Worm (Caenorhabditis elegans): Measurements from ENCODE around the gene T02G5.3.

The T02G5.3 gene

ce11 chrII:7131871-7132693 is 38.9 kb downstream of the T02G5.3 start, which contains the start of the genes T07F8.4 and gld-3:
T07F8.4 (minus strand) TSS chrII:7132032.
gld-3 (plus strand) TSS chrII:7132643.
- TF ChIP-seq dao-5 (tag; optimal IDR thresholded peaks at IDR 0.05) (no peak), W03F9.2 (tag; optimal IDR thresholded peaks at IDR 0.05) (peak; percentile 47), him-1 (tag; optimal IDR thresholded peaks at IDR 0.05) (no peak)

ce11 chrII:7139064-7139463 is 45.9 kb downstream of the T02G5.3 start:
- TF ChIP-seq him-1 (tag; optimal IDR thresholded peaks at IDR 0.05), result no peak
- no peak for TF ChIP-seq W03F9.2 (tag; optimal IDR thresholded peaks at IDR 0.05)
- TF ChIP-seq dao-5 (tag; optimal IDR thresholded peaks at IDR 0.05), result no peak

- no peak for TF ChIP-seq W03F9.2 (tag; optimal IDR thresholded peaks at IDR 0.05)
Observed at ce11 chrII:7144307-7144706, 51.1 kb downstream of the T02G5.3 start, which contains the start of gene npr-31. npr-31 (plus strand) TSS chrII:7144607.

- TF ChIP-seq him-1 (tag; optimal IDR thresholded peaks at IDR 0.05), result no peak
- TF ChIP-seq dao-5 (tag; optimal IDR thresholded peaks at IDR 0.05), result no peak
- no peak for TF ChIP-seq W03F9.2 (tag; optimal IDR thresholded peaks at IDR 0.05)
Observed at ce11 chrII:7146240-7146639, 53.1 kb downstream of the T02G5.3 start.

- TF ChIP-seq dao-5 (tag; optimal IDR thresholded peaks at IDR 0.05), result no peak
- TF ChIP-seq W03F9.2 (tag; optimal IDR thresholded peaks at IDR 0.05), result peak; percentile 56
Observed at ce11 chrII:7147550-7147949, 54.4 kb downstream of the T02G5.3 start.

- TF ChIP-seq dao-5 (tag; optimal IDR thresholded peaks at IDR 0.05) (no peak), W03F9.2 (tag; optimal IDR thresholded peaks at IDR 0.05) (no peak), him-1 (tag; optimal IDR thresholded peaks at IDR 0.05) (no peak)
Observed at ce11 chrII:7148099-7148498, 54.9 kb downstream of the T02G5.3 start, which contains the start of gene T07F8.1. T07F8.1 (plus strand) TSS chrII:7148399.
